Fruit fly (Drosophila melanogaster) whole organism, embryonic: ENCODE data around the gene Jhbp12.

Experiments
- Atf3 ChIP-seq: fragments of 200-800 bp; sonication (Bioruptor generic); optimal IDR thresholded peaks from 3 replicates; lab custom pipeline; 2016; ENCODE audit warnings: missing biosample characterization, missing genetic modification characterization
- CG12219 ChIP-seq: fragments of 200-800 bp; sonication (Bioruptor generic); optimal IDR thresholded peaks from 3 replicates; lab custom pipeline; 2018; ENCODE audit warnings: missing biosample characterization, mild to moderate bottlenecking, missing genetic modification characterization
- CG7372 ChIP-seq: fragments of 200-800 bp; sonication (Bioruptor generic); IDR thresholded peaks from 2 replicates; pipeline ENCODE4 v1.3.6; 2022; ENCODE audit warnings: missing biosample characterization, missing genetic modification characterization
- Dek ChIP-seq: fragments of 200-800 bp; sonication (Bioruptor generic); optimal IDR thresholded peaks from 3 replicates; lab custom pipeline; 2019; ENCODE audit warnings: missing biosample characterization, mild to moderate bottlenecking, missing genetic modification characterization, moderate library complexity
- Ets65A ChIP-seq: fragments of 200-800 bp; sonication (Bioruptor generic); peaks from one replicate; lab custom pipeline; 2016; ENCODE audit warnings: missing biosample characterization, missing genetic modification characterization
- kay ChIP-seq: fragments of 200-800 bp; sonication (Bioruptor generic); optimal IDR thresholded peaks from 2 replicates; lab custom pipeline; 2016; ENCODE audit warnings: missing biosample characterization, missing genetic modification characterization

- no peak for TF ChIP-seq Dek (tag; lab: Kevin White, UChicago)
- TF ChIP-seq CG7372: 0 out of 2 replicates have a peak, but pooled peaks have one; percentile 36
- no peak for TF ChIP-seq Ets65A (GFP tag; lab: Kevin White, UChicago)
- TF ChIP-seq CG12219 (GFP tag; lab: Kevin White, UChicago): no peak
- TF ChIP-seq Atf3 (GFP tag; lab: Kevin White, UChicago): no peak
- no peak for TF ChIP-seq kay (GFP tag; lab: Kevin White, UChicago)
Measured at dm6 chr3R:24569669-24570349, 45.2 kb downstream of the Jhbp12 start.
